Fruit fly (Drosophila melanogaster) whole organism, wandering third instar larva: ENCODE results near the gene Prp3.

Experiments used
- Abd-B ChIP-seq: fragments of >200 bp; optimal IDR thresholded peaks from 2 replicates; lab custom pipeline; 2017; ENCODE audit warnings: missing biosample characterization, missing genetic modification characterization
- CG32264 ChIP-seq: fragments of 200-800 bp; sonication (Bioruptor generic); optimal IDR thresholded peaks from 2 replicates; lab custom pipeline; 2016; ENCODE audit warnings: missing biosample characterization, missing genetic modification characterization
- CG9705 ChIP-seq: fragments of 200-800 bp; sonication (Bioruptor generic); optimal IDR thresholded peaks from 2 replicates; lab custom pipeline; 2018; ENCODE audit warnings: missing biosample characterization, mild to moderate bottlenecking, missing genetic modification characterization
- Dfd ChIP-seq: fragments of >200 bp; optimal IDR thresholded peaks from 2 replicates; lab custom pipeline; 2017; ENCODE audit warnings: missing biosample characterization, missing genetic modification characterization
- Dif ChIP-seq: fragments of 200-275, 200-300 bp; sonication (Bioruptor generic); optimal IDR thresholded peaks from 2 replicates; lab custom pipeline; 2018; ENCODE audit warnings: missing biosample characterization, missing genetic modification characterization; ENCODE audit not compliant: partially characterized antibody
- GATAd ChIP-seq: sonication (Bioruptor generic); optimal IDR thresholded peaks from 2 replicates; lab custom pipeline; 2016; ENCODE audit warnings: missing biosample characterization, missing genetic modification characterization
- HLH106 ChIP-seq: fragments of 200-800 bp; optimal IDR thresholded peaks from 3 replicates; lab custom pipeline; 2019; ENCODE audit warnings: missing biosample characterization, mild to moderate bottlenecking, missing genetic modification characterization, moderate library complexity
- Hnf4 ChIP-seq: fragments of 200-800 bp; sonication (Bioruptor generic); optimal IDR thresholded peaks from 2 replicates; lab custom pipeline; 2016; ENCODE audit warnings: missing biosample characterization, mild to moderate bottlenecking, missing genetic modification characterization
- Hr78 ChIP-seq: fragments of >200 bp; optimal IDR thresholded peaks from 2 replicates; lab custom pipeline; 2017; ENCODE audit warnings: missing biosample characterization, missing genetic modification characterization
- Hr83 ChIP-seq: fragments of 200-300 bp; sonication (Bioruptor generic); optimal IDR thresholded peaks from 2 replicates; lab custom pipeline; 2016; ENCODE audit warnings: missing biosample characterization, mild to moderate bottlenecking, missing genetic modification characterization, moderate library complexity; ENCODE audit not compliant: poor library complexity, severe bottlenecking
- Jra ChIP-seq: sonication (Bioruptor generic); optimal IDR thresholded peaks from 2 replicates; lab custom pipeline; 2016; ENCODE audit warnings: missing biosample characterization, missing genetic modification characterization
- Myc ChIP-seq: fragments of >200 bp; optimal IDR thresholded peaks from 2 replicates; lab custom pipeline; 2017
- OdsH ChIP-seq: fragments of 200-800 bp; sonication (Bioruptor generic); optimal IDR thresholded peaks from 2 replicates; lab custom pipeline; 2016; ENCODE audit warnings: missing biosample characterization, mild to moderate bottlenecking, missing genetic modification characterization
- Rel ChIP-seq, 2 experiments: fragments of 200-800 bp; sonication (Bioruptor generic) in 1 of 2; optimal IDR thresholded peaks; 2 replicates in 1 of 2; 3 replicates in 1 of 2; lab custom pipeline; 2016 to 2019; ENCODE audit warnings: mild to moderate bottlenecking in 2 of 2, missing biosample characterization in 2 of 2, missing genetic modification characterization in 2 of 2, moderate library complexity in 1 of 2
- Sp1 ChIP-seq: fragments of 200-800 bp; sonication (Bioruptor generic); optimal IDR thresholded peaks from 3 replicates; lab custom pipeline; 2019; ENCODE audit warnings: missing biosample characterization, mild to moderate bottlenecking, missing genetic modification characterization, moderate library complexity
- brk ChIP-seq: fragments of 200-800 bp; sonication (Bioruptor generic); optimal IDR thresholded peaks from 2 replicates; lab custom pipeline; 2016; ENCODE audit warnings: missing biosample characterization, mild to moderate bottlenecking, missing genetic modification characterization
- dmrt93B ChIP-seq: fragments of 200-800 bp; sonication (Bioruptor generic); optimal IDR thresholded peaks from 2 replicates; lab custom pipeline; 2018; ENCODE audit warnings: missing biosample characterization, mild to moderate bottlenecking, missing genetic modification characterization
- ey ChIP-seq: fragments of 200-800 bp; sonication (Bioruptor generic); optimal IDR thresholded peaks from 2 replicates; lab custom pipeline; 2016; ENCODE audit warnings: missing biosample characterization, missing genetic modification characterization
- foxo ChIP-seq, 2 experiments: fragments of 200-800 bp; sonication (Bioruptor generic); optimal IDR thresholded peaks; 2 replicates in 1 of 2; 3 replicates in 1 of 2; lab custom pipeline; 2016 to 2017; ENCODE audit warnings: missing biosample characterization in 2 of 2, missing genetic modification characterization in 2 of 2
- h ChIP-seq: fragments of 200-800 bp; sonication (Bioruptor generic); optimal IDR thresholded peaks from 3 replicates; lab custom pipeline; 2016; ENCODE audit warnings: missing biosample characterization, mild to moderate bottlenecking, missing genetic modification characterization
- pan ChIP-seq: fragments of >200 bp; optimal IDR thresholded peaks from 2 replicates; lab custom pipeline; 2017
- psq ChIP-seq: fragments of 200-800 bp; sonication (Bioruptor generic); optimal IDR thresholded peaks from 3 replicates; lab custom pipeline; 2017; ENCODE audit warnings: missing biosample characterization, mild to moderate bottlenecking, missing genetic modification characterization, moderate library complexity
- rgr ChIP-seq: fragments of 200-800 bp; sonication (Bioruptor generic); optimal IDR thresholded peaks from 3 replicates; lab custom pipeline; 2016; ENCODE audit warnings: missing biosample characterization, mild to moderate bottlenecking, missing genetic modification characterization
- sage ChIP-seq: fragments of 200-800 bp; sonication (Bioruptor generic); optimal IDR thresholded peaks from 2 replicates; lab custom pipeline; 2016; ENCODE audit warnings: missing biosample characterization, mild to moderate bottlenecking, missing genetic modification characterization
- sv ChIP-seq: fragments of 200-800 bp; sonication (Bioruptor generic); optimal IDR thresholded peaks from 3 replicates; lab custom pipeline; 2016; ENCODE audit warnings: missing biosample characterization, missing genetic modification characterization
- tai ChIP-seq: sonication (Bioruptor generic); optimal IDR thresholded peaks from 2 replicates; lab custom pipeline; 2016; ENCODE audit warnings: missing biosample characterization, missing genetic modification characterization
- woc ChIP-seq: sonication (Bioruptor generic); optimal IDR thresholded peaks from 2 replicates; lab custom pipeline; 2016; ENCODE audit warnings: missing biosample characterization, mild to moderate bottlenecking, missing genetic modification characterization

Gene Prp3

DNA sequence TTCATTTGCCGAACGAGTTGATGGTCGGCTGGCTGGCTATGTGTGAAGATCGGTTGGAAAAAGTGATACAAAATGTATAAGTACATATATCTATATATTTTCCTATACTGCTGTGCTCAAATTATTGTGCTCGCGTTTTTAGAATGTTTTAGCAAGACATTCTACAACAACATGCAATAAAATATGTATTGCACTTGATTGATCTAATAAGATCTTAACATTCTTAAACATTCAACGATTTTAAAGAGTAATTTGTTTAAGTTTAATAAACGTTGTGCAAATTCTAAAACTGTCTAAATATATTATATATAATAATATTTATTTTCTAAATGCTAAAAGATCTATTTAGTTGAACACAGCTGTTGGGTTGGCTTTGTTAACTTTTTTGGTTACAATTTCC, 30.2 kb downstream of the Prp3 start:
- no peak for TF ChIP-seq rgr
- TF ChIP-seq HLH106 (tag; lab: Kevin White, UChicago), result no peak
- no peak for TF ChIP-seq sv
- no peak for TF ChIP-seq CG9705 (GFP tag; lab: Kevin White, UChicago)
- TF ChIP-seq OdsH, result no peak
- TF ChIP-seq Jra (GFP tag; lab: Kevin White, UChicago), result no peak
- no peak for TF ChIP-seq Sp1 (GFP tag; lab: Kevin White, UChicago)
- no peak for TF ChIP-seq Dfd (GFP tag; lab: Kevin White, UChicago)
- no peak for TF ChIP-seq Abd-B (GFP tag; lab: Kevin White, UChicago)
- TF ChIP-seq, all 38 proteins: peak for 0

DNA sequence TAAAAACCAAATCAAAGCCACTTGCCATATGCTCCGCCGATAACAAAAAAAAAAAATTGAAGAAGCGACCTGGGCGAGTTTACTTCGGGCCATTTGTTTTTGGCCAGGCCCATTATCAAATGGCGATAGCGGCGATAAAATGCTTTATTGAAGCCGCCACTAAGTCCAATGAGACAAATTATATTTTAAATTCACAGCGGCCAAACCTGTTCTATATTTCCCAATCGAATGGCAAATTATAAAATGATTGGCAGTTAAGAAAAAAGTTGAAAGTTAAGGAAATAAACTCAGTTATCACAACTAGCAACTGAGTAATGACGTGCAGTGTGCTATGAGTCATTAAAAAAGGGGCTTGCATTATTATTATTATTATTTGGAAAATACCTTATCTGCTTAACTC, 31.1 kb downstream of the Prp3 start:
- TF ChIP-seq sage, result no peak
- no peak for TF ChIP-seq ey (GFP tag; lab: Kevin White, UChicago)
- TF ChIP-seq Myc (lab: Kevin White, UChicago), result no peak

DNA sequence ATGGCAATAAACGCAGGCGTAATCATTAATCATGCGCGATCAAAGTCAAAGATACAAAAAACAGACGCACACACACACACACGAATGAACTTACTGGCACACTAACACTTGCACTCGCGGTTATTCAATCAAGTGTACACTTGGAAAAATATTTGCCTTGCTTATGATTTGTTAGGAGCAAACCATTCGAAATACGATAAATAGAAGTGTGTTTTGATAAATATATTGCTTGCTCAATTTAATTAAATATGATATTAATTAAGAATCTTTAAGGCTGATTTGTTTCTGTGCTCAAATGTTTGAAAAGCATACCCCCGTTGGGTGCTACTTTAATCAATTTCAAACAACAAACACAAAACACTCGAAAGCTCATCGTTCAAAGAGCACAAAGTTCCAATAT, 35.4 kb downstream of the Prp3 start:
- TF ChIP-seq OdsH (no peak), rgr (peak; percentile 3), woc (GFP tag; lab: Kevin White, UChicago) (no peak), Jra (GFP tag; lab: Kevin White, UChicago) (no peak)

DNA sequence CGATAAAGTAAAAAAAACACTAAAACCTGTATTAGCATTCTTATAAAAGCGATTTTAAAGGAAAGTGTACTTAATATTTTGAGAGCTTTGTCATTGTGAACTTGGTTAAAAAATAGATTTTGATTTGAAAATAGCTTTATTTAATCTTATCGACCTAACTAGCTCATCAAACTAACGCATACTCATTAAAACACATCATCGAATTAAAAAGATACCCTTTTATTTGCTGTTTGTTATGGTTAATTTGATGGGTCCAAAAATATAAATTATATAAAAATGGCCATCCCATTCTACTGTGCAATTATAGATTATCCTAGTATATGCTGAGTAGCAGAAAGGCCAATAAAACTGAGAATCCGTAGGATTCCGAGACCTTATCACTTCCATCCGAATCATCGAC, 40.9 kb downstream of the Prp3 start, which contains the start of gene CG32219:
Gene CG32219, minus strand, starts transcription at position 101 of the 400 bp plus-strand sequence.
- TF ChIP-seq Hr78, result no peak
- no peak for TF ChIP-seq Rel (GFP tag; optimal IDR thresholded peaks at IDR 0.05; lab: Kevin White, UChicago)
- no peak for TF ChIP-seq Rel (tag; optimal IDR thresholded peaks at IDR 0.05; lab: Kevin White, UChicago)
- no peak for TF ChIP-seq h (GFP tag; lab: Kevin White, UChicago)
- no peak for TF ChIP-seq dmrt93B (GFP tag; lab: Kevin White, UChicago)
- TF ChIP-seq brk, result no peak
- no peak for TF ChIP-seq woc (GFP tag; lab: Kevin White, UChicago)
- TF ChIP-seq foxo (GFP tag; optimal IDR thresholded peaks at IDR 0.05; lab: Kevin White, UChicago), result no peak
- no peak for TF ChIP-seq Hr83 (GFP tag; lab: Kevin White, UChicago)
- no peak for TF ChIP-seq sage
- no peak for TF ChIP-seq psq
- no peak for TF ChIP-seq Hnf4 (GFP tag; lab: Kevin White, UChicago)

DNA sequence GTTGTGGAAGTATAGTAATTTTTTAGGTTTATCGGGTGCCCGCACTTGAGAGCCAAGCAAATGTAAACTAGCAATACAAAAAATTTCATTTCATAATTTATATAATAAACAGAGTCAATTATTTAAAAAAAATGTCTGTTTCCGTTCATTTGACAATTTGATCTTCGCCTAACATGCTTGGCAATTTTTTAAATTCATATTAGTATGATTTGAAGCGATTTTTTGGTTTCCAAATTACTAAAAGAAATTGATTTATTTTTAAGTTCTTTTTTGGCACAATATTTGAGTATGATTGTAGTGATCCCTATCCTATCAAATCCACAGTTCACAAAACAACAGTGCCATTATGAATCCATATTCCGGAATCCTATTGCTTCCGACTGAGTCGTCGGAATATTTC, 41.8 kb downstream of the Prp3 start, which contains the start of gene CG34258:
Gene CG34258, minus strand, starts transcription at position 101 of the 400 bp plus-strand sequence.
- TF ChIP-seq tai (GFP tag; lab: Kevin White, UChicago) (no peak), pan (lab: Kevin White, UChicago) (no peak)
- TF ChIP-seq, all 38 proteins: peak for 0

DNA sequence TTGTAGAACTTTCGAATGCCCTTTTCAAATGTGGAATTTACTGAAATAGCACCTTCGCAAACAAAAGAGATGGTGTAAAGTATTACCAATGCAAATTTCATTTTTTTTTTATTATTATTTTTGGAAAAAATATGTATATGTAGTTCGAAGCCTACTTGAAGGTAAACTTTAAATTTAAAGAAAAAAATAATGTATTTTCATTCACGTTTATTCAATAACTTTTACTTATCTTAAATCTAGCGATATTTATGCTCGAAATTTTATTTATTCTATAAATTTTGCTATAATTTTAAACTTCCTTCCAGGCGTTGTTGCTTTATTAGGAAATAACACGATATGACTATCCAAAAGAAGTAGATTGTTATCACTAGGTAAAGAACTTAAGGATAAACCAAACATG, 42.6 kb downstream of the Prp3 start, which contains the start of gene CG33710:
Gene CG33710, minus strand, starts transcription at position 101 of the 400 bp plus-strand sequence.
- no peak for TF ChIP-seq CG9705 (GFP tag; lab: Kevin White, UChicago)
- no peak for TF ChIP-seq brk
- no peak for TF ChIP-seq Hnf4 (GFP tag; lab: Kevin White, UChicago)
- no peak for TF ChIP-seq GATAd (GFP tag; lab: Kevin White, UChicago)
- no peak for TF ChIP-seq rgr
- TF ChIP-seq, all 38 proteins: peak for 0

DNA sequence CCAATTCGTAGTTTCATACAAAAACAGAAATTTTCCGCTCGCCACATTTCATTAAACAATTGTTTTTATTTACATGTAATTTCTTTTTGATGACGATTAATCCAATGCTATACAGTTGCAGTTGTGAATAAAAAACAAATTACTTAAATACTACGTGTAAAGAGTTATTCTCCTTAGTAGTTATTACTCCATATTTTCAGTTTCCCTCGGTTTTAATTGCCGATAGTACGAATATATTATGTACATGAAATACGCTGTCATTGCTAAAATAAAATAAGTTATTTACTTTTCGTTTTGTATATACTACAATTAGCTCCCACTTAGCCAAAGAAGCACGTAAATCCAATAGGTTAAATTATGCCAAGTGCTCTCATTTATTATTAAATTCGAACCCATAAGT, 43.5 kb downstream of the Prp3 start, which contains the start of gene CG42655:
Gene CG42655, minus strand, starts transcription at position 101 of the 400 bp plus-strand sequence.
- TF ChIP-seq CG32264 (GFP tag; lab: Kevin White, UChicago) (no peak), Hr83 (GFP tag; lab: Kevin White, UChicago) (no peak)

DNA sequence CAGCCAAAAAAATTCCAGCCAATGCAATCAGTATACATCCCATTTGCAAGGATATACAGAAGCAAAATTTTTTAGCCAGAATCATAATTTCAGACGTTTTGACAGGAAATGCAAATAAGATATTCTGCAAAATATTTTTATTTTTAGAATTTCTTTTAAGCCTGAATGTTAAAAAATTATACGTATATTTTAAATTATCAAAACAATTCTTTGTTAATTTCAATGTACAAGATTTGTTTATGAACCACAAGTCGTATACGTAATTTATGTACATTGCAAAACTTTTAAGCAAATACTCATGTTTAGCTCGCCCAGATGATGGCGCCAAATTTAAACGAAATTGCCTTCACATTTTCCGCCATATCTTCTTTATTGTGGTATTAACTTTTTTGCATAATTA, 44.3 kb downstream of the Prp3 start, which contains the start of gene CG42654:
Gene CG42654, minus strand, starts transcription at position 101 of the 400 bp plus-strand sequence.
- no peak for TF ChIP-seq pan (lab: Kevin White, UChicago)
- TF ChIP-seq CG9705 (GFP tag; lab: Kevin White, UChicago), result no peak
- TF ChIP-seq Dif (GFP tag; lab: Kevin White, UChicago), result no peak
